Worm (Caenorhabditis elegans): ENCODE data around the gene T09A5.4.

- TF ChIP-seq ceh-28 (tag; optimal IDR thresholded peaks at IDR 0.05) (no peak), ZK546.5 (tag; optimal IDR thresholded peaks at IDR 0.05) (no peak), lin-39 (tag; optimal IDR thresholded peaks at IDR 0.05) (no peak), zfp-2 (tag; optimal IDR thresholded peaks at IDR 0.05) (no peak), F49E8.2 (tag; optimal IDR thresholded peaks at IDR 0.05; ENCODE audit: borderline replicate concordance) (no peak)
Measured at ce11 chrII:7825107-7825506, 20.9 kb upstream of the T09A5.4 start, which contains the start of gene srw-62.
